Fruit fly (Drosophila melanogaster): ENCODE results near the gene CG44385.
A peak's percentile ranks its signal among the peaks of the same experiment; 100 is the strongest.

CG44385 gene

dm6 chrX:11132312-11132711 is at the start of gene CG44385:
Gene CG44385 (minus strand): TSS chrX:11132412.
- no peak for TF ChIP-seq Hr96 (GFP tag; optimal IDR thresholded peaks at IDR 0.05)
- no peak for TF ChIP-seq cic (GFP tag; optimal IDR thresholded peaks at IDR 0.05)
- no peak for TF ChIP-seq CG12768 (GFP tag; optimal IDR thresholded peaks at IDR 0.05)
- TF ChIP-seq toe (GFP tag; optimal IDR thresholded peaks at IDR 0.05), result no peak
- TF ChIP-seq CG1620 (GFP tag; optimal IDR thresholded peaks at IDR 0.05), result no peak

dm6 chrX:11176073-11176472 is 43.9 kb upstream of the CG44385 start:
- TF ChIP-seq CG11617 (GFP tag; optimal IDR thresholded peaks at IDR 0.05) (no peak), CG7101 (tag; optimal IDR thresholded peaks at IDR 0.05) (no peak)

dm6 chrX:11170578-11170977 is 38.4 kb upstream of the CG44385 start, which contains the start of gene CG1394:
Gene CG1394 (minus strand): TSS chrX:11170678.
- TF ChIP-seq CG7101 (tag; optimal IDR thresholded peaks at IDR 0.05) (no peak), tj (GFP tag; optimal IDR thresholded peaks at IDR 0.05) (no peak), CG11617 (GFP tag; optimal IDR thresholded peaks at IDR 0.05) (no peak), cnc (optimal IDR thresholded peaks at IDR 0.05) (no peak), toe (GFP tag; optimal IDR thresholded peaks at IDR 0.05) (no peak), cic (GFP tag; optimal IDR thresholded peaks at IDR 0.05) (no peak), ovo (GFP tag; optimal IDR thresholded peaks at IDR 0.05) (no peak), Mnt (GFP tag; optimal IDR thresholded peaks at IDR 0.05) (no peak), pad (GFP tag; optimal IDR thresholded peaks at IDR 0.05) (no peak), CG12768 (GFP tag; optimal IDR thresholded peaks at IDR 0.05) (no peak), CG1620 (GFP tag; optimal IDR thresholded peaks at IDR 0.05) (no peak), Clk (GFP tag; optimal IDR thresholded peaks at IDR 0.05) (no peak), kay (GFP tag; ENCODE audit: borderline replicate concordance) (no peak), CG33017 (tag; optimal IDR thresholded peaks at IDR 0.05) (no peak)

dm6 chrX:11168958-11169357 is 36.7 kb upstream of the CG44385 start, which contains the start of gene Antdh:
Gene Antdh (minus strand): TSS chrX:11169058.
- no peak for TF ChIP-seq tj (GFP tag; optimal IDR thresholded peaks at IDR 0.05)
- TF ChIP-seq CG11617 (GFP tag; optimal IDR thresholded peaks at IDR 0.05), result no peak
- no peak for TF ChIP-seq CG7101 (tag; optimal IDR thresholded peaks at IDR 0.05)
- no peak for TF ChIP-seq toe (GFP tag; optimal IDR thresholded peaks at IDR 0.05)
- no peak for TF ChIP-seq pad (GFP tag; optimal IDR thresholded peaks at IDR 0.05)

dm6 chrX:11159710-11160446 is 27.7 kb upstream of the CG44385 start, which contains the start of gene CG32668:
Gene CG32668 (minus strand): TSS chrX:11159760.
- TF ChIP-seq kay (GFP tag; ENCODE audit: borderline replicate concordance) (no peak), CG14711 (tag; optimal IDR thresholded peaks at IDR 0.05) (no peak), CG11617 (GFP tag; optimal IDR thresholded peaks at IDR 0.05) (no peak), bab1 (GFP tag; optimal IDR thresholded peaks at IDR 0.05) (no peak), Clk (GFP tag; optimal IDR thresholded peaks at IDR 0.05) (no peak), cnc (optimal IDR thresholded peaks at IDR 0.05) (no peak)

- TF ChIP-seq Hr96 (GFP tag; optimal IDR thresholded peaks at IDR 0.05) (no peak), cic (GFP tag; optimal IDR thresholded peaks at IDR 0.05) (peak; percentile 42), bab1 (GFP tag; optimal IDR thresholded peaks at IDR 0.05) (peak; percentile 10), CG11617 (GFP tag; optimal IDR thresholded peaks at IDR 0.05) (no peak), tj (GFP tag; optimal IDR thresholded peaks at IDR 0.05) (peak; percentile 43), kay (GFP tag; ENCODE audit: borderline replicate concordance) (peak; percentile 36)
These were observed 23.8 kb upstream of the CG44385 start for dm6 chrX:11155808-11156589.

- TF ChIP-seq ovo (GFP tag; optimal IDR thresholded peaks at IDR 0.05) (no peak), Mnt (GFP tag; optimal IDR thresholded peaks at IDR 0.05) (peak; percentile 44), Crg-1 (GFP tag; optimal IDR thresholded peaks at IDR 0.05) (peak; percentile 37), CG7101 (tag; optimal IDR thresholded peaks at IDR 0.05) (peak; percentile 2), pad (GFP tag; optimal IDR thresholded peaks at IDR 0.05) (peak; percentile 23), tj (GFP tag; optimal IDR thresholded peaks at IDR 0.05) (peak; percentile 57), Hr96 (GFP tag; optimal IDR thresholded peaks at IDR 0.05) (no peak), cic (GFP tag; optimal IDR thresholded peaks at IDR 0.05) (peak; percentile 14), CG33017 (tag; optimal IDR thresholded peaks at IDR 0.05) (no peak)
These were observed 22.4 kb upstream of the CG44385 start for dm6 chrX:11154511-11155197.

Data from whole organism, adult.